Worm (Caenorhabditis elegans) whole organism, L1 larva: ENCODE data around the gene egl-15.

Source experiments
- Y116A8C.19 ChIP-seq: sonication (generic microtip); optimal IDR thresholded peaks from 2 replicates; lab custom pipeline; 2016; ENCODE audit warnings: missing compliant biosample characterization, missing genetic modification characterization, borderline replicate concordance
- aly-2 ChIP-seq: fragments of 150-350 bp; optimal IDR thresholded peaks from 2 replicates; lab custom pipeline; 2014; ENCODE audit warnings: missing biosample characterization, missing genetic modification characterization
- ama-1 ChIP-seq: fragments of 150-350 bp; optimal IDR thresholded peaks from 2 replicates; lab custom pipeline; 2014
- elt-2 ChIP-seq: sonication (generic microtip); optimal IDR thresholded peaks from 2 replicates; lab custom pipeline; 2016; ENCODE audit warnings: missing genetic modification characterization, mild to moderate bottlenecking, inconsistent platforms, missing compliant biosample characterization, missing genetic modification reagents
- fos-1 ChIP-seq: fragments of 150-350 bp; optimal IDR thresholded peaks from 2 replicates; lab custom pipeline; 2014; ENCODE audit warnings: missing biosample characterization, missing genetic modification characterization
- lin-13 ChIP-seq: fragments of 150-350 bp; optimal IDR thresholded peaks from 2 replicates; lab custom pipeline; 2014; ENCODE audit warnings: missing biosample characterization, missing genetic modification reagents, missing genetic modification characterization
- nhr-237 ChIP-seq: fragments of 150-350 bp; optimal IDR thresholded peaks from 2 replicates; lab custom pipeline; 2014; ENCODE audit warnings: missing biosample characterization, missing genetic modification characterization
- nhr-28 ChIP-seq: fragments of 150-350 bp; optimal IDR thresholded peaks from 2 replicates; lab custom pipeline; 2014; ENCODE audit warnings: missing biosample characterization, missing genetic modification characterization
- nhr-90 ChIP-seq: sonication (generic microtip); optimal IDR thresholded peaks from 2 replicates; lab custom pipeline; 2016; ENCODE audit warnings: mild to moderate bottlenecking, missing genetic modification characterization, missing compliant biosample characterization; ENCODE audit not compliant: poor library complexity
- ztf-11 ChIP-seq, 2 experiments: sonication (generic microtip); optimal IDR thresholded peaks; 2 replicates each; lab custom pipeline; 2016 to 2017; ENCODE audit warnings: missing genetic modification characterization in 2 of 2, missing biosample characterization in 1 of 2, missing compliant biosample characterization in 1 of 2

ce11 chrX:11010565-11010964, 5.6 kb upstream of the egl-15 start, which contains the start of gene F58A3.4:
- TF ChIP-seq nhr-90 = no peak
- no peak for TF ChIP-seq nhr-28 (tag; lab: Kevin White, UChicago)
- TF ChIP-seq fos-1 (tag; lab: Kevin White, UChicago) = no peak
- no peak for TF ChIP-seq ama-1 (lab: Kevin White, UChicago)
- no peak for TF ChIP-seq ztf-11 (tag; optimal IDR thresholded peaks at IDR 0.05; lab: Kevin White, UChicago)
- no peak for TF ChIP-seq elt-2 (tag; lab: Kevin White, UChicago)
- TF ChIP-seq Y116A8C.19 (tag; lab: Kevin White, UChicago) = no peak
- TF ChIP-seq aly-2 (tag; lab: Kevin White, UChicago) = no peak
- no peak for TF ChIP-seq nhr-237 (tag; lab: Kevin White, UChicago)
- TF ChIP-seq lin-13 (GFP tag; lab: Kevin White, UChicago) = no peak
